Worm (Caenorhabditis elegans) whole organism, L4 larva: ENCODE data around the gene pdfr-1.

ENCODE experiments used
- R02D3.7 ChIP-seq: fragments of 150-350 bp; sonication (generic microtip); optimal IDR thresholded peaks from 3 replicates; lab custom pipeline; 2014; ENCODE audit warnings: missing biosample characterization, missing genetic modification characterization
- aha-1 ChIP-seq: fragments of 150-350 bp; peaks from one replicate; lab custom pipeline; 2014; ENCODE audit warnings: missing biosample characterization, missing genetic modification characterization
- zag-1 ChIP-seq: fragments of 150-350 bp; optimal IDR thresholded peaks from 2 replicates; lab custom pipeline; 2014; ENCODE audit warnings: missing biosample characterization, missing genetic modification characterization

DNA sequence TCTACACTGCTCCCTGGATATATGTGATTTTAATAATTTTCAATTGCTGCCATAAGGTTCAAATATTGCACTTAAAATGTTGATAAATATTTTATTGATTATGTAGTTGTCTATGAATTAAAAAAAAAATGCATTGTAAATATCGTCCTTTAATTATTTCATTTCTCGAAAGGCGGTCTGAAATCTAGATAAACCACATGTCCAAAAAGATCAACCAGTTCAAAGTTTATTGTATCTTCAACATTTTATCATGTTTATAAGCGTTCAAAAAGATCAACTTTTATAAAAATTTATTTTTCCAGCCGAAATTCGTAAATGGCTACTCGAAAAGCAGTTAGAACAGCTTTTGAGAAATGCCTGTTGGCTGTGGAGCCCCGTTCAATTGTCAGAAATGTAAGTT lies 31.9 kb downstream of the pdfr-1 start, which contains the start of gene C13B9.2:
- TF ChIP-seq zag-1 (tag; lab: Kevin White, UChicago) (no peak), aha-1 (tag; lab: Kevin White, UChicago) (no peak), R02D3.7 (tag; lab: Kevin White, UChicago) (no peak)
